Fruit fly (Drosophila melanogaster) whole organism, prepupa: ENCODE results near the gene Gga.

Experiments
- Blimp-1 ChIP-seq: fragments of 200-800 bp; sonication (Bioruptor generic); optimal IDR thresholded peaks from 3 replicates; lab custom pipeline; 2017; ENCODE audit warnings: missing biosample characterization, missing genetic modification characterization, mild to moderate bottlenecking, moderate library complexity, missing genetic modification reagents
- CG10631 ChIP-seq: fragments of 200-800 bp; sonication (Bioruptor generic); optimal IDR thresholded peaks from 2 replicates; lab custom pipeline; 2016; ENCODE audit warnings: missing biosample characterization, missing genetic modification characterization
- CG10669 ChIP-seq: fragments of 200-800 bp; sonication (Bioruptor generic); optimal IDR thresholded peaks from 3 replicates; lab custom pipeline; 2018; ENCODE audit warnings: missing biosample characterization, mild to moderate bottlenecking, missing genetic modification characterization, moderate library complexity
- CG11294 ChIP-seq: fragments of 200-800 bp; sonication (Bioruptor generic); IDR thresholded peaks from 2 replicates; pipeline ENCODE4 v1.3.6; 2022; ENCODE audit warnings: missing biosample characterization, missing genetic modification characterization
- CG11762 ChIP-seq: fragments of 200-800 bp; sonication (Bioruptor generic); optimal IDR thresholded peaks from 3 replicates; lab custom pipeline; 2016; ENCODE audit warnings: missing biosample characterization, missing genetic modification characterization; ENCODE audit not compliant: insufficient read depth
- CG15336 ChIP-seq: fragments of 200-800 bp; sonication (Bioruptor generic); IDR thresholded peaks from 2 replicates; pipeline ENCODE4 v1.3.6; 2022; ENCODE audit warnings: missing biosample characterization, missing genetic modification characterization
- CG1621 ChIP-seq: fragments of 200-800 bp; sonication (Bioruptor generic); optimal IDR thresholded peaks from 3 replicates; lab custom pipeline; 2018; ENCODE audit warnings: missing biosample characterization, mild to moderate bottlenecking, missing genetic modification characterization
- CG16779 ChIP-seq: fragments of 200-800 bp; sonication (Bioruptor generic); optimal IDR thresholded peaks from 3 replicates; lab custom pipeline; 2017; ENCODE audit warnings: missing biosample characterization, mild to moderate bottlenecking, missing genetic modification characterization
- CG3032 ChIP-seq: fragments of 200-800 bp; optimal IDR thresholded peaks from 2 replicates; lab custom pipeline; 2019; ENCODE audit warnings: missing biosample characterization, mild to moderate bottlenecking, missing genetic modification characterization, moderate library complexity
- CG31627 ChIP-seq: fragments of 200-800 bp; sonication (Bioruptor generic); optimal IDR thresholded peaks from 3 replicates; lab custom pipeline; 2016; ENCODE audit warnings: missing biosample characterization, missing genetic modification characterization
- CG32006 ChIP-seq: fragments of 200-800 bp; sonication (Bioruptor generic); optimal IDR thresholded peaks from 3 replicates; lab custom pipeline; 2017; ENCODE audit warnings: missing biosample characterization, mild to moderate bottlenecking, missing genetic modification characterization
- CG34406 ChIP-seq: fragments of 200-800 bp; sonication (Bioruptor generic); optimal IDR thresholded peaks from 3 replicates; lab custom pipeline; 2016; ENCODE audit warnings: missing biosample characterization, missing genetic modification characterization
- CG3919 ChIP-seq: fragments of 200-800 bp; sonication (Bioruptor generic); optimal IDR thresholded peaks from 3 replicates; lab custom pipeline; 2016; ENCODE audit warnings: missing biosample characterization, missing genetic modification characterization
- CG6163 ChIP-seq: fragments of 200-800 bp; sonication (Bioruptor generic); IDR thresholded peaks from 3 replicates; pipeline ENCODE4 v1.3.6; 2022; ENCODE audit warnings: missing biosample characterization, missing genetic modification characterization
- CG6276 ChIP-seq: fragments of 200-800 bp; sonication (Bioruptor generic); optimal IDR thresholded peaks from 2 replicates; lab custom pipeline; 2017; ENCODE audit warnings: missing biosample characterization, mild to moderate bottlenecking, missing genetic modification characterization
- CG6792 ChIP-seq: fragments of 200-800 bp; sonication (Bioruptor generic); optimal IDR thresholded peaks from 3 replicates; lab custom pipeline; 2016; ENCODE audit warnings: missing biosample characterization, missing genetic modification characterization
- CG6808 ChIP-seq: fragments of 200-800 bp; sonication (Bioruptor generic); optimal IDR thresholded peaks from 3 replicates; lab custom pipeline; 2017; ENCODE audit warnings: missing biosample characterization, missing genetic modification characterization, mild to moderate bottlenecking, moderate library complexity, missing genetic modification reagents
- CG7368 ChIP-seq: fragments of 200-800 bp; sonication (Bioruptor generic); optimal IDR thresholded peaks from 3 replicates; lab custom pipeline; 2016; ENCODE audit warnings: missing biosample characterization, missing genetic modification characterization
- CG8119 ChIP-seq: fragments of 200-800 bp; sonication (Bioruptor generic); IDR thresholded peaks from 3 replicates; pipeline ENCODE4 v1.3.6; 2022; ENCODE audit warnings: missing biosample characterization, missing genetic modification characterization
- CG8319 ChIP-seq: fragments of 200-800 bp; sonication (Bioruptor generic); optimal IDR thresholded peaks from 3 replicates; lab custom pipeline; 2016; ENCODE audit warnings: missing biosample characterization, missing genetic modification characterization
- CG8632 ChIP-seq: fragments of 200-800 bp; sonication (Bioruptor generic); optimal IDR thresholded peaks from 3 replicates; lab custom pipeline; 2016; ENCODE audit warnings: missing biosample characterization, missing genetic modification characterization
- CG9139 ChIP-seq: fragments of 200-800 bp; sonication (Bioruptor generic); optimal IDR thresholded peaks from 3 replicates; lab custom pipeline; 2017; ENCODE audit warnings: missing biosample characterization, mild to moderate bottlenecking, missing genetic modification characterization
- Eip75B ChIP-seq: fragments of 200-800 bp; sonication (Bioruptor generic); optimal IDR thresholded peaks from 3 replicates; lab custom pipeline; 2016; ENCODE audit warnings: missing biosample characterization, missing genetic modification characterization
- Eip78C ChIP-seq: fragments of 200-800 bp; sonication (Bioruptor generic); peaks from one replicate; lab custom pipeline; 2016; ENCODE audit warnings: missing biosample characterization, missing genetic modification characterization
- Eip93F ChIP-seq: fragments of 200-800 bp; sonication (Bioruptor generic); optimal IDR thresholded peaks from 2 replicates; lab custom pipeline; 2016; ENCODE audit warnings: missing biosample characterization, mild to moderate bottlenecking, missing genetic modification characterization
- Ets96B ChIP-seq: fragments of 200-800 bp; optimal IDR thresholded peaks from 2 replicates; lab custom pipeline; 2019; ENCODE audit warnings: missing biosample characterization, mild to moderate bottlenecking, missing genetic modification characterization, moderate library complexity
- Hr4 ChIP-seq: fragments of 200-800 bp; sonication (Bioruptor generic); optimal IDR thresholded peaks from 3 replicates; lab custom pipeline; 2016; ENCODE audit warnings: missing biosample characterization, missing genetic modification characterization
- Met ChIP-seq: fragments of 200-800 bp; sonication (Bioruptor generic); optimal IDR thresholded peaks from 3 replicates; lab custom pipeline; 2016; ENCODE audit warnings: missing biosample characterization, missing genetic modification characterization
- OdsH ChIP-seq: fragments of 200-800 bp; sonication (Bioruptor generic); optimal IDR thresholded peaks from 3 replicates; lab custom pipeline; 2016; ENCODE audit warnings: missing biosample characterization, missing genetic modification characterization
- Smox ChIP-seq: fragments of 200-800 bp; sonication (Bioruptor generic); optimal IDR thresholded peaks from 3 replicates; lab custom pipeline; 2016; ENCODE audit warnings: missing biosample characterization, missing genetic modification characterization
- Sox102F ChIP-seq: fragments of 200-800 bp; sonication (Bioruptor generic); optimal IDR thresholded peaks from 2 replicates; lab custom pipeline; 2016; ENCODE audit warnings: missing biosample characterization, mild to moderate bottlenecking, missing genetic modification characterization
- Sox15 ChIP-seq: fragments of 200-800 bp; sonication (Bioruptor generic); optimal IDR thresholded peaks from 3 replicates; lab custom pipeline; 2016; ENCODE audit warnings: missing biosample characterization, missing genetic modification characterization
- achi ChIP-seq: fragments of 200-800 bp; sonication (Bioruptor generic); optimal IDR thresholded peaks from 3 replicates; lab custom pipeline; 2016; ENCODE audit warnings: missing biosample characterization, missing genetic modification characterization
- cyc ChIP-seq: fragments of 200-800 bp; sonication (Bioruptor generic); optimal IDR thresholded peaks from 3 replicates; lab custom pipeline; 2016; ENCODE audit warnings: missing biosample characterization, missing genetic modification characterization
- dac ChIP-seq: fragments of 200-800 bp; sonication (Bioruptor generic); optimal IDR thresholded peaks from 2 replicates; lab custom pipeline; 2017; ENCODE audit warnings: missing biosample characterization, mild to moderate bottlenecking, missing genetic modification characterization
- esn ChIP-seq: fragments of 200-800 bp; sonication (Bioruptor generic); optimal IDR thresholded peaks from 2 replicates; lab custom pipeline; 2016; ENCODE audit warnings: missing biosample characterization, mild to moderate bottlenecking, missing genetic modification characterization, moderate library complexity
- fd59A ChIP-seq: fragments of 200-800 bp; sonication (Bioruptor generic); optimal IDR thresholded peaks from 2 replicates; lab custom pipeline; 2017; ENCODE audit warnings: missing biosample characterization, mild to moderate bottlenecking, missing genetic modification characterization, missing genetic modification reagents
- fkh ChIP-seq: fragments of 200-800 bp; sonication (Bioruptor generic); optimal IDR thresholded peaks from 3 replicates; lab custom pipeline; 2017; ENCODE audit warnings: missing biosample characterization, mild to moderate bottlenecking, missing genetic modification characterization, moderate library complexity
- net ChIP-seq: fragments of 200-800 bp; sonication (Bioruptor generic); optimal IDR thresholded peaks from 3 replicates; lab custom pipeline; 2016; ENCODE audit warnings: missing biosample characterization, missing genetic modification characterization
- pdm3 ChIP-seq: fragments of 200-800 bp; sonication (Bioruptor generic); optimal IDR thresholded peaks from 3 replicates; lab custom pipeline; 2016; ENCODE audit warnings: missing biosample characterization, missing genetic modification characterization
- salr ChIP-seq, 2 experiments: fragments of 200-800 bp; sonication (Bioruptor generic); optimal IDR thresholded peaks; 3 replicates each; lab custom pipeline; 2016 to 2018; ENCODE audit warnings: missing biosample characterization in 2 of 2, missing genetic modification characterization in 2 of 2, mild to moderate bottlenecking in 1 of 2
- spab ChIP-seq: fragments of 200-800 bp; sonication (Bioruptor generic); optimal IDR thresholded peaks from 2 replicates; lab custom pipeline; 2017; ENCODE audit warnings: missing biosample characterization, mild to moderate bottlenecking, missing genetic modification characterization, missing genetic modification reagents
- ss ChIP-seq, 2 experiments: fragments of 200-800 bp; sonication (Bioruptor generic); optimal IDR thresholded peaks; 2 replicates in 1 of 2; 3 replicates in 1 of 2; lab custom pipeline; 2017 to 2018; ENCODE audit warnings: mild to moderate bottlenecking in 2 of 2, missing biosample characterization in 2 of 2, missing genetic modification characterization in 2 of 2, moderate library complexity in 1 of 2
- svp ChIP-seq: fragments of 200-800 bp; sonication (Bioruptor generic); peaks from one replicate; lab custom pipeline; 2016; ENCODE audit warnings: missing biosample characterization, missing genetic modification characterization
- vri ChIP-seq: fragments of 200-800 bp; sonication (Bioruptor generic); optimal IDR thresholded peaks from 3 replicates; lab custom pipeline; 2016; ENCODE audit warnings: missing biosample characterization, mild to moderate bottlenecking, missing genetic modification characterization

The Gga gene

DNA sequence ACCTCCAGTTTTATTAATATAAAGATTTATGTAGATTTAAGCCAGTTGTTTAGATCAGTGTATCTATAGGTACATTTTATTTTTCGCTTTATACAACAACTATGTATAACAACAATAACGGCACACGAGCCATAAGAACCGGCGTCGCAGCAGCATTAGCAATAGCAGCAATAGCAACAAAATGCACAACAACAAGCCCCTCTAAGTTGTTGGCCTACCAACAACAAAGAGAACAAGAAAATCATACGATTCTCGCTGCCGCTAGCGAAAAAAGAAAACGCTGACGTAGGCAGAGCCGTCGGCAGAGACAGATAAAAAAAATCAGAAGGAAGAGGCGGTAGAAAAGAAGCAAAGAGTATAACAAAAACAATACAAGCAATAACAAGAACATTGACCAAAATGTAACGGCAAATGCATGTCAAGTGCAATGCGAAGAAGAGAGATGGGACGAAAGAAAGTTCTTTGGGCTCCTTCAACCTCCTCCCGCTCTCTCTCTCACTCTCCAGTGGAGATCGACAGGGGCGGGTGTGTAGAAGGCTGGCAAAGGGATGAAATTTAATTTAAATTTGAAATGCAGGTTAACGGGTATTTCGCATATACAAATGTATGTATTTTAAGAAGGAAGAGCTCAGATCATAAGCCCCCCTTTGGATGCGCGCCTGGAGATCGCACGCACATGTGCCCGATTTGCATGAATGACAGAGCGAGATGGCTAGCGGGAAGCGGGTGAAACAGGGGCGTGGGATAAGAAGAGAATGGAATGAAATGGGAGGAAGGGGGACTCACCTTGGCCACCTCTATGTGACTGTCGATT is 21.9 kb upstream of the Gga start (continued):
- peak; percentile 100 for TF ChIP-seq esn
- TF ChIP-seq salr (GFP tag; optimal IDR thresholded peaks at IDR 0.05; lab: Kevin White, UChicago): peak; percentile 98 to 99
- peak; percentile 76 for TF ChIP-seq fkh (GFP tag; lab: Kevin White, UChicago)
- peak; percentile 99 for TF ChIP-seq CG6163 (GFP tag; lab: Robert Waterston, UW)
- TF ChIP-seq CG6792 (GFP tag; lab: Kevin White, UChicago): peak; percentile 99
- TF ChIP-seq CG8319 (GFP tag; lab: Kevin White, UChicago): peak; percentile 99
- peak; percentile 99 for TF ChIP-seq CG10669 (GFP tag; lab: Kevin White, UChicago)
- peak; percentile 98 for TF ChIP-seq CG11762 (GFP tag; lab: Kevin White, UChicago)
- peak; percentile 100 for TF ChIP-seq CG31627 (GFP tag; lab: Kevin White, UChicago)

DNA sequence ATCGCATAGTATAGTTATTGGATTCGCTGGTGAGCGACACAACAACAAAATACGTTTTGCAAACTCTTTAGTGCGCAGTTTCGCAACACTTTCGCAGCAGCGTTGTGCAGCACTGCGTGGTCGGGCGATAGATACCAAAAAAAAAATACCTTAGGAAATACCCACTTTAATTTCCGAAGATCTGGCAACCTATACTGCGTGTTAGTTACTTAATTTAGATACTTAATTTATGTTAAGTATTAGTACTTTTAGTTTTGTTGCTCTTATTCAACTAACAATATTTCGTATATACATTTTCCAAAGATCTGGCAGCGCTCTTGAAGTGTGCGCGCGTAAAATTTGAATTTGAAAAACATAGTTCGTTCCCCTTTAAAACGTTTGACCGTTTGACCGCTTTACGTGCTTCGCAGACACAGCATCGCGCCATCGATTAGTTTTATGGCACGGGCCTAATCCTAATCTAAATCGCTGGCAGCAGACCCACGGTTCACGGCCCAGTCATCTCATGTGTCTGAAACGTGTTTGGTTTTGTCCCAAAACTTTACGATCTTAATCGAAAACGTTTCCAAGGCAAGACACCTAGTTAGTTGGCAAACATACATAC is 20.8 kb upstream of the Gga start, which contains the start of gene LPCAT:
Gene LPCAT, minus strand, starts transcription at position 70 of the 604 bp plus-strand sequence.
- TF ChIP-seq fkh (GFP tag; lab: Kevin White, UChicago): no peak
- no peak for TF ChIP-seq CG16779 (tag; lab: Kevin White, UChicago)
- no peak for TF ChIP-seq CG8632 (GFP tag; lab: Kevin White, UChicago)
- peak; percentile 48 for TF ChIP-seq Sox15
- TF ChIP-seq CG34406 (GFP tag; lab: Kevin White, UChicago): no peak
- no peak for TF ChIP-seq CG9139
- peak; percentile 57; the same call in 2 of the 3 replicates for TF ChIP-seq CG8119
- TF ChIP-seq salr (GFP tag; optimal IDR thresholded peaks at IDR 0.05; lab: Kevin White, UChicago): peak in 1 of 2 experiments; percentile 0
- TF ChIP-seq CG6808 (GFP tag; lab: Kevin White, UChicago): peak; percentile 26
- peak; percentile 46 for TF ChIP-seq CG11762 (GFP tag; lab: Kevin White, UChicago)
- peak; percentile 39 for TF ChIP-seq CG3032 (tag; lab: Kevin White, UChicago)
- TF ChIP-seq fd59A (GFP tag; lab: Kevin White, UChicago): no peak
- peak; percentile 56 for TF ChIP-seq achi (GFP tag; lab: Kevin White, UChicago)
- peak; percentile 23 for TF ChIP-seq Smox (GFP tag; lab: Kevin White, UChicago)
- TF ChIP-seq vri (GFP tag; lab: Kevin White, UChicago): peak; percentile 2
- TF ChIP-seq Eip75B (GFP tag; lab: Kevin White, UChicago): peak; percentile 50
- TF ChIP-seq CG15336: 0 out of 2 replicates have a peak, but pooled peaks have one; percentile 41
- TF ChIP-seq spab: no peak
- peak; percentile 86 for TF ChIP-seq cyc (GFP tag; lab: Kevin White, UChicago)
- peak; percentile 61 for TF ChIP-seq CG3919 (GFP tag; lab: Kevin White, UChicago)
- no peak for TF ChIP-seq CG32006 (GFP tag; lab: Kevin White, UChicago)
- TF ChIP-seq Blimp-1 (GFP tag; lab: Kevin White, UChicago): no peak
- peak; percentile 53 for TF ChIP-seq Hr4 (GFP tag; lab: Kevin White, UChicago)
- peak; percentile 51 for TF ChIP-seq CG10669 (GFP tag; lab: Kevin White, UChicago)
- TF ChIP-seq CG6276: no peak
- no peak for TF ChIP-seq CG7368 (GFP tag; lab: Kevin White, UChicago)
- TF ChIP-seq Sox102F (GFP tag; lab: Kevin White, UChicago): no peak
- peak; percentile 46 for TF ChIP-seq OdsH (GFP tag; lab: Kevin White, UChicago)
- TF ChIP-seq ss (GFP tag; optimal IDR thresholded peaks at IDR 0.05; lab: Kevin White, UChicago): no peak
- TF ChIP-seq CG10631 (GFP tag; lab: Kevin White, UChicago): peak; percentile 50
- no peak for TF ChIP-seq net (GFP tag; lab: Kevin White, UChicago)
- TF ChIP-seq svp (GFP tag; lab: Kevin White, UChicago): peak; percentile 82
- no peak for TF ChIP-seq Eip93F (GFP tag; lab: Kevin White, UChicago)
- peak; percentile 42 for TF ChIP-seq CG8319 (GFP tag; lab: Kevin White, UChicago)
- TF ChIP-seq Eip78C (GFP tag; lab: Kevin White, UChicago): peak; percentile 92
- TF ChIP-seq pdm3 (GFP tag; lab: Kevin White, UChicago): peak; percentile 36
- peak; percentile 77 for TF ChIP-seq CG31627 (GFP tag; lab: Kevin White, UChicago)
- TF ChIP-seq dac (GFP tag; lab: Kevin White, UChicago): no peak
- TF ChIP-seq Ets96B: peak; percentile 48
- TF ChIP-seq CG1621 (tag; lab: Kevin White, UChicago): no peak
- peak; percentile 30; the same call in 1 of the 2 replicates for TF ChIP-seq CG11294 (GFP tag; lab: Robert Waterston, UW)
- no peak for TF ChIP-seq CG6792 (GFP tag; lab: Kevin White, UChicago)
- TF ChIP-seq Met (GFP tag; lab: Kevin White, UChicago): peak; percentile 48
